Worm (Caenorhabditis elegans) whole organism, young adult: ENCODE data around the gene Y54G2A.7.

Source experiments
- B0019.2 ChIP-seq: fragments of 200-800 bp; sonication (Bioruptor generic); conservative IDR thresholded peaks from 2 replicates; pipeline ENCODE4 v1.3.6; 2022; ENCODE audit warnings: missing genetic modification reagents, missing genetic modification characterization, missing compliant biosample characterization
- B0035.1 ChIP-seq: sonication (generic microtip); optimal IDR thresholded peaks from 2 replicates; lab custom pipeline; 2016; ENCODE audit warnings: missing genetic modification characterization, mild to moderate bottlenecking, missing compliant biosample characterization, missing genotype, missing genetic modification reagents
- C06A6.2 ChIP-seq: fragments of 200-800 bp; sonication (Bioruptor generic); conservative IDR thresholded peaks from 2 replicates; pipeline ENCODE4 v1.3.6; 2022; ENCODE audit warnings: missing genetic modification characterization, missing compliant biosample characterization
- C17E4.6 ChIP-seq: fragments of 200-800 bp; sonication (Bioruptor generic); IDR thresholded peaks from 2 replicates; pipeline ENCODE4 v1.3.6; 2022; ENCODE audit warnings: missing genetic modification reagents, missing genetic modification characterization, missing compliant biosample characterization
- F22D6.2 ChIP-seq: sonication (generic microtip); optimal IDR thresholded peaks from 2 replicates; lab custom pipeline; 2016; ENCODE audit warnings: mild to moderate bottlenecking, missing genetic modification characterization, missing compliant biosample characterization
- F23B12.7 ChIP-seq: sonication (generic microtip); optimal IDR thresholded peaks from 2 replicates; lab custom pipeline; 2017; ENCODE audit warnings: missing genetic modification characterization, mild to moderate bottlenecking, missing compliant biosample characterization, antibody characterized with exemption, moderate library complexity; ENCODE audit not compliant: insufficient read depth
- F33H1.4 ChIP-seq: fragments of 200-800 bp; sonication (Bioruptor generic); IDR thresholded peaks from 2 replicates; pipeline ENCODE4 v1.3.6; 2022; ENCODE audit warnings: missing genetic modification reagents, missing genetic modification characterization, missing compliant biosample characterization
- F37B4.10 ChIP-seq: fragments of 200-800 bp; sonication (Bioruptor generic); IDR thresholded peaks from 2 replicates; pipeline ENCODE4 v1.3.6; 2022; ENCODE audit warnings: missing genetic modification characterization, missing compliant biosample characterization
- F55B11.4 ChIP-seq: sonication (generic microtip); optimal IDR thresholded peaks from 2 replicates; lab custom pipeline; 2016; ENCODE audit warnings: missing compliant biosample characterization, missing genetic modification characterization, borderline replicate concordance; ENCODE audit not compliant: insufficient read depth
- F57A8.1 ChIP-seq: fragments of 200-800 bp; sonication (Bioruptor generic); optimal IDR thresholded peaks from 2 replicates; lab custom pipeline; 2018; ENCODE audit warnings: mild to moderate bottlenecking, missing genetic modification characterization, moderate library complexity, missing compliant biosample characterization
- F57C9.4 ChIP-seq: sonication (generic microtip); optimal IDR thresholded peaks from 2 replicates; lab custom pipeline; 2017; ENCODE audit warnings: mild to moderate bottlenecking, missing genetic modification characterization, missing compliant biosample characterization
- K12H6.12 ChIP-seq: fragments of 200-800 bp; sonication (Bioruptor generic); optimal IDR thresholded peaks from 2 replicates; lab custom pipeline; 2018; ENCODE audit warnings: mild to moderate bottlenecking, missing genetic modification characterization, missing compliant biosample characterization
- T26A5.8 ChIP-seq: sonication (generic microtip); optimal IDR thresholded peaks from 2 replicates; lab custom pipeline; 2016; ENCODE audit warnings: missing genetic modification characterization, missing compliant biosample characterization
- Y53G8AR.9 ChIP-seq: fragments of 200-800 bp; sonication (Bioruptor generic); conservative IDR thresholded peaks from 2 replicates; pipeline ENCODE4 v1.3.6; 2022; ENCODE audit warnings: missing genetic modification reagents, missing genetic modification characterization, missing compliant biosample characterization
- Y56A3A.18 ChIP-seq: fragments of 200-800 bp; sonication (Bioruptor generic); IDR thresholded peaks from 2 replicates; pipeline ENCODE4 v1.3.6; 2022; ENCODE audit warnings: missing genetic modification reagents, missing genetic modification characterization, missing compliant biosample characterization
- ama-1 ChIP-seq, 3 experiments: fragments of 150-350 bp in 1 of 3; sonication (generic microtip) in 2 of 3; optimal IDR thresholded peaks; 2 replicates each; lab custom pipeline; 2014 to 2018; ENCODE audit warnings: missing biosample characterization in 2 of 3, missing genetic modification characterization in 2 of 3, missing genetic modification reagents in 2 of 3
- aptf-2 ChIP-seq: fragments of 200-800 bp; sonication (Bioruptor generic); conservative IDR thresholded peaks from 2 replicates; pipeline ENCODE4 v1.3.6; 2022; ENCODE audit warnings: missing genetic modification reagents, missing genetic modification characterization, missing compliant biosample characterization
- cebp-1 ChIP-seq, 2 experiments: fragments of 200-800 bp in 1 of 2; sonication (Bioruptor generic) in 1 of 2; sonication (generic microtip) in 1 of 2; IDR thresholded peaks in 1 of 2; optimal IDR thresholded peaks in 1 of 2; 2 replicates each; pipeline versions ENCODE4 v1.3.6 to Lab custom; 2017 to 2022; ENCODE audit warnings: missing compliant biosample characterization in 2 of 2, missing genetic modification characterization in 2 of 2, mild to moderate bottlenecking in 1 of 2, missing genetic modification reagents in 1 of 2, moderate library complexity in 1 of 2
- ceh-100 ChIP-seq: fragments of 200-800 bp; sonication (Bioruptor generic); IDR thresholded peaks from 2 replicates; pipeline ENCODE4 v1.3.6; 2022; ENCODE audit warnings: missing genetic modification reagents, missing genetic modification characterization, missing compliant biosample characterization
- ceh-40 ChIP-seq: fragments of 200-800 bp; sonication (Bioruptor generic); IDR thresholded peaks from 2 replicates; pipeline ENCODE4 v1.3.6; 2022; ENCODE audit warnings: missing genetic modification characterization, missing compliant biosample characterization
- ceh-58 ChIP-seq: fragments of 200-800 bp; sonication (Bioruptor generic); IDR thresholded peaks from 2 replicates; pipeline ENCODE4 v1.3.6; 2022; ENCODE audit warnings: missing genetic modification characterization, missing compliant biosample characterization
- ceh-91 ChIP-seq: fragments of 200-800 bp; sonication (Bioruptor generic); IDR thresholded peaks from 2 replicates; pipeline ENCODE4 v1.3.6; 2022; ENCODE audit warnings: missing genetic modification reagents, missing genetic modification characterization, missing compliant biosample characterization
- dox-1 ChIP-seq: fragments of 200-800 bp; sonication (Bioruptor generic); IDR thresholded peaks from 2 replicates; pipeline ENCODE4 v1.3.6; 2022; ENCODE audit warnings: missing genetic modification reagents, missing genetic modification characterization, missing compliant biosample characterization
- dpl-1 ChIP-seq: fragments of 150-350 bp; optimal IDR thresholded peaks from 2 replicates; lab custom pipeline; 2014; ENCODE audit warnings: missing biosample characterization, missing genetic modification reagents, missing genetic modification characterization
- efl-1 ChIP-seq: fragments of 150-350 bp; optimal IDR thresholded peaks from 2 replicates; lab custom pipeline; 2014; ENCODE audit warnings: missing biosample characterization, missing genetic modification reagents, missing genetic modification characterization
- ekl-4 ChIP-seq: fragments of 200-800 bp; sonication (Bioruptor generic); IDR thresholded peaks from 2 replicates; pipeline ENCODE4 v1.3.6; 2022; ENCODE audit warnings: missing genetic modification reagents, missing genetic modification characterization, missing compliant biosample characterization
- ets-4 ChIP-seq: fragments of 200-800 bp; sonication (Bioruptor generic); optimal IDR thresholded peaks from 2 replicates; lab custom pipeline; 2018; ENCODE audit warnings: mild to moderate bottlenecking, missing genetic modification characterization, missing compliant biosample characterization
- gei-17 ChIP-seq: fragments of 200-800 bp; sonication (Bioruptor generic); optimal IDR thresholded peaks from 2 replicates; lab custom pipeline; 2018; ENCODE audit warnings: mild to moderate bottlenecking, missing genetic modification characterization, missing compliant biosample characterization
- lin-26 ChIP-seq: fragments of 200-800 bp; sonication (Bioruptor generic); IDR thresholded peaks from 2 replicates; pipeline ENCODE4 v1.3.6; 2022; ENCODE audit warnings: missing genetic modification reagents, missing genetic modification characterization, missing compliant biosample characterization
- lsy-27 ChIP-seq: sonication (generic microtip); optimal IDR thresholded peaks from 2 replicates; lab custom pipeline; 2017; ENCODE audit warnings: missing genetic modification characterization, mild to moderate bottlenecking, missing compliant biosample characterization, antibody characterized with exemption, missing genotype, borderline replicate concordance; ENCODE audit not compliant: insufficient read depth
- mcd-1 ChIP-seq: fragments of 200-800 bp; sonication (Bioruptor generic); IDR thresholded peaks from 2 replicates; pipeline ENCODE4 v1.3.6; 2022; ENCODE audit warnings: missing genetic modification reagents, missing genetic modification characterization, missing compliant biosample characterization
- mes-4 ChIP-seq: sonication (generic microtip); optimal IDR thresholded peaks from 2 replicates; lab custom pipeline; 2016; ENCODE audit warnings: missing genotype, missing genetic modification characterization, missing compliant biosample characterization
- mxl-1 ChIP-seq: sonication (generic microtip); optimal IDR thresholded peaks from 2 replicates; lab custom pipeline; 2016; ENCODE audit warnings: missing genetic modification characterization, missing compliant biosample characterization
- nfya-1 ChIP-seq: sonication (generic microtip); optimal IDR thresholded peaks from 2 replicates; lab custom pipeline; 2017; ENCODE audit warnings: antibody characterized with exemption, missing compliant biosample characterization, missing genetic modification characterization, borderline replicate concordance; ENCODE audit not compliant: insufficient read depth
- nfya-2 ChIP-seq: fragments of 200-800 bp; sonication (Bioruptor generic); IDR thresholded peaks from 2 replicates; pipeline ENCODE4 v1.3.6; 2022; ENCODE audit warnings: missing genetic modification reagents, missing genetic modification characterization, missing compliant biosample characterization
- nhr-27 ChIP-seq: fragments of 200-800 bp; sonication (Bioruptor generic); optimal IDR thresholded peaks from 2 replicates; lab custom pipeline; 2018; ENCODE audit warnings: mild to moderate bottlenecking, missing genetic modification characterization, moderate library complexity, missing compliant biosample characterization
- nhr-80 ChIP-seq: sonication (generic microtip); optimal IDR thresholded peaks from 2 replicates; lab custom pipeline; 2016; ENCODE audit warnings: missing genetic modification characterization, missing compliant biosample characterization
- pha-4 ChIP-seq: fragments of 150-350 bp; sonication (generic microtip); optimal IDR thresholded peaks from 2 replicates; lab custom pipeline; 2014; ENCODE audit warnings: missing biosample characterization, missing genetic modification reagents, missing genetic modification characterization
- rcor-1 ChIP-seq: fragments of 200-800 bp; sonication (Bioruptor generic); IDR thresholded peaks from 2 replicates; pipeline ENCODE4 v1.3.6; 2022; ENCODE audit warnings: missing genetic modification reagents, missing genetic modification characterization, missing compliant biosample characterization
- snpc-4 ChIP-seq, 5 experiments: fragments of 150-350 bp in 1 of 5; sonication (generic microtip) in 4 of 5; optimal IDR thresholded peaks; 2 replicates each; lab custom pipeline; 2014 to 2018; ENCODE audit warnings: missing genetic modification characterization in 5 of 5, missing biosample characterization in 3 of 5, antibody characterized with exemption in 2 of 5, mild to moderate bottlenecking in 2 of 5, missing compliant biosample characterization in 2 of 5, missing genotype in 2 of 5, moderate library complexity in 2 of 5, missing genetic modification reagents in 1 of 5
- sptf-2 ChIP-seq: fragments of 200-800 bp; sonication (Bioruptor generic); optimal IDR thresholded peaks from 2 replicates; lab custom pipeline; 2018; ENCODE audit warnings: mild to moderate bottlenecking, missing genetic modification characterization, missing compliant biosample characterization
- tbx-9 ChIP-seq: sonication (generic microtip); optimal IDR thresholded peaks from 2 replicates; lab custom pipeline; 2016; ENCODE audit warnings: borderline replicate concordance, missing genetic modification characterization, inconsistent platforms, missing compliant biosample characterization
- tlf-1 ChIP-seq: fragments of 200-800 bp; sonication (Bioruptor generic); optimal IDR thresholded peaks from 2 replicates; lab custom pipeline; 2018; ENCODE audit warnings: mild to moderate bottlenecking, missing genetic modification characterization, missing compliant biosample characterization
- zfh-2 ChIP-seq: fragments of 200-800 bp; sonication (Bioruptor generic); conservative IDR thresholded peaks from 2 replicates; pipeline ENCODE4 v1.3.6; 2022; ENCODE audit warnings: missing genetic modification reagents, missing genetic modification characterization, missing compliant biosample characterization
- zim-3 ChIP-seq: sonication (generic microtip); optimal IDR thresholded peaks from 2 replicates; lab custom pipeline; 2017; ENCODE audit warnings: mild to moderate bottlenecking, missing genetic modification characterization, moderate library complexity, missing compliant biosample characterization
- ztf-26 ChIP-seq: sonication (generic microtip); optimal IDR thresholded peaks from 2 replicates; lab custom pipeline; 2017; ENCODE audit warnings: missing genetic modification characterization, missing compliant biosample characterization
- ztf-28 ChIP-seq: fragments of 200-800 bp; sonication (Bioruptor generic); IDR thresholded peaks from 2 replicates; pipeline ENCODE4 v1.3.6; 2022; ENCODE audit warnings: missing genetic modification reagents, missing genetic modification characterization, missing compliant biosample characterization

Y54G2A.7 gene

DNA sequence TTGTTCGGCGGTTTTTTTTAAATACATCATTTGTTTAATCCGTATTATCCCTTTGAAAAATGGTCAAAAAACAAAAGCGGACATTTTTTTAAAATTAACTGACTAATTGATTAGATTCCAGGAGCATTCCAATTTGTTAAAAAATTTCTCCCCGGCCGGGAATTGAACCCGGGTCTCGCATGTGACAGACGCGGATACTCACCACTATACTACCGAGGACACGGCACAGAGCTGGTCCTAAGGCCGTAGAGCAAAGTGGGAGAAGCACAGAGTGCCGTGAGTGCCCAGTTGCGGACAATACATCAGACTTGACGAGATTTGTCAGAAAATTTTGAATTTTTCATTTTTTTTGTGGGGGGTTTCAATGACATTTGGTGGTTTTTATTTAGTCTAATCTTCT is 37.4 kb upstream of the Y54G2A.7 start (continued):
- TF ChIP-seq B0019.2, result no peak
- no peak for TF ChIP-seq dpl-1
- TF ChIP-seq T26A5.8 (tag; lab: Kevin White, UChicago), result no peak
- no peak for TF ChIP-seq zim-3 (tag; lab: Kevin White, UChicago)
- TF ChIP-seq nhr-80, result peak; percentile 23
- no peak for TF ChIP-seq F57A8.1 (GFP tag; lab: Kevin White, UChicago)
- TF ChIP-seq ztf-28 (GFP tag; lab: Robert Waterston, UW), result 0 out of 2 replicates have a peak, but pooled peaks have one; percentile 25
- TF ChIP-seq Y56A3A.18, result no peak
- TF ChIP-seq cebp-1 (GFP tag; IDR thresholded peaks at IDR 0.05; lab: Robert Waterston, UW), result no peak
- peak; percentile 43 for TF ChIP-seq cebp-1 (tag; optimal IDR thresholded peaks at IDR 0.05; lab: Kevin White, UChicago)
- TF ChIP-seq ama-1 (optimal IDR thresholded peaks at IDR 0.05; lab: Kevin White, UChicago), result no peak
- TF ChIP-seq ama-1 (GFP tag; optimal IDR thresholded peaks at IDR 0.05; lab: Kevin White, UChicago), result peak in 1 of 2 experiments; percentile 54
- TF ChIP-seq lsy-27 (tag; lab: Kevin White, UChicago), result no peak
- peak; percentile 59 for TF ChIP-seq snpc-4 (GFP tag; optimal IDR thresholded peaks at IDR 0.05; lab: Kevin White, UChicago)
- TF ChIP-seq snpc-4 (tag; optimal IDR thresholded peaks at IDR 0.05; lab: Kevin White, UChicago), result peak in 3 of 4 experiments; percentile 15 to 56 (median 26)
- TF ChIP-seq K12H6.12, result no peak
- no peak for TF ChIP-seq F37B4.10 (GFP tag; lab: Robert Waterston, UW)
- TF ChIP-seq rcor-1 (GFP tag; lab: Robert Waterston, UW), result 0 out of 2 replicates have a peak, but pooled peaks have one; percentile 46
- no peak for TF ChIP-seq nfya-2 (GFP tag; lab: Robert Waterston, UW)
- no peak for TF ChIP-seq nhr-27 (tag; lab: Kevin White, UChicago)
- no peak for TF ChIP-seq B0035.1 (tag; lab: Kevin White, UChicago)
- TF ChIP-seq aptf-2, result no peak
- no peak for TF ChIP-seq mes-4 (tag; lab: Kevin White, UChicago)
- peak; percentile 79 for TF ChIP-seq F23B12.7 (tag; lab: Kevin White, UChicago)
- TF ChIP-seq F57C9.4 (tag; lab: Kevin White, UChicago), result no peak
- no peak for TF ChIP-seq ceh-100
- TF ChIP-seq ekl-4, result no peak
- TF ChIP-seq F55B11.4 (tag; lab: Kevin White, UChicago), result no peak
- no peak for TF ChIP-seq C06A6.2 (GFP tag; lab: Robert Waterston, UW)
- TF ChIP-seq sptf-2 (GFP tag; lab: Kevin White, UChicago), result no peak
- TF ChIP-seq tlf-1, result no peak
- TF ChIP-seq dox-1, result peak; percentile 71
- peak; percentile 56 for TF ChIP-seq mxl-1 (tag; lab: Kevin White, UChicago)
- TF ChIP-seq zfh-2 (GFP tag; lab: Robert Waterston, UW), result no peak
- no peak for TF ChIP-seq efl-1 (GFP tag; lab: Kevin White, UChicago)
- no peak for TF ChIP-seq ztf-26
- TF ChIP-seq pha-4 (tag; lab: Kevin White, UChicago), result no peak
- TF ChIP-seq ets-4 (GFP tag; lab: Kevin White, UChicago), result no peak
- peak; percentile 83 for TF ChIP-seq lin-26
- TF ChIP-seq ceh-91 (GFP tag; lab: Robert Waterston, UW), result no peak
- TF ChIP-seq F22D6.2 (tag; lab: Kevin White, UChicago), result no peak
- no peak for TF ChIP-seq gei-17 (GFP tag; lab: Kevin White, UChicago)
- TF ChIP-seq ceh-58, result no peak
- no peak for TF ChIP-seq C17E4.6 (GFP tag; lab: Robert Waterston, UW)
- TF ChIP-seq Y53G8AR.9, result 0 out of 2 replicates have a peak, but pooled peaks have one; percentile 19
- peak; percentile 49; the same call in 1 of the 2 replicates for TF ChIP-seq mcd-1 (GFP tag; lab: Robert Waterston, UW)
- TF ChIP-seq F33H1.4 (GFP tag; lab: Robert Waterston, UW), result peak; percentile 38; the same call in 1 of the 2 replicates
- no peak for TF ChIP-seq nfya-1 (tag; lab: Kevin White, UChicago)
- TF ChIP-seq tbx-9 (tag; lab: Kevin White, UChicago), result no peak
- TF ChIP-seq ceh-40 (GFP tag; lab: Robert Waterston, UW), result 0 out of 2 replicates have a peak, but pooled peaks have one; percentile 57
